Fruit fly (Drosophila melanogaster) whole organism, embryonic: ENCODE measurements around the gene Hs6st.

ENCODE experiments used
- ATbp ChIP-seq: fragments of 200-800 bp; sonication (Bioruptor generic); optimal IDR thresholded peaks from 2 replicates; lab custom pipeline; 2017; ENCODE audit warnings: missing biosample characterization, mild to moderate bottlenecking, missing genetic modification characterization, missing genetic modification reagents
- Abd-B ChIP-seq: fragments of 200-800 bp; sonication (Bioruptor generic); optimal IDR thresholded peaks from 2 replicates; lab custom pipeline; 2018; ENCODE audit warnings: missing biosample characterization, mild to moderate bottlenecking, missing genetic modification characterization, moderate library complexity
- Adf1 ChIP-seq: fragments of 200-800 bp; sonication (Bioruptor generic); IDR thresholded peaks from 2 replicates; pipeline ENCODE4 v1.3.6; 2022; ENCODE audit warnings: missing biosample characterization, missing genetic modification characterization
- Asciz ChIP-seq: fragments of 200-800 bp; sonication (Bioruptor generic); optimal IDR thresholded peaks from 2 replicates; lab custom pipeline; 2017; ENCODE audit warnings: missing biosample characterization, mild to moderate bottlenecking, missing genetic modification characterization, missing genetic modification reagents
- CG10209 ChIP-seq: fragments of 200-800 bp; sonication (Bioruptor generic); optimal IDR thresholded peaks from 3 replicates; lab custom pipeline; 2017; ENCODE audit warnings: missing biosample characterization, mild to moderate bottlenecking, missing genetic modification characterization, missing genetic modification reagents
- CG11085 ChIP-seq: fragments of 200-800 bp; sonication (Bioruptor generic); IDR thresholded peaks from 2 replicates; pipeline ENCODE4 v1.3.6; 2022; ENCODE audit warnings: missing biosample characterization, missing genetic modification characterization
- CG15514 ChIP-seq: fragments of 200-800 bp; sonication (Bioruptor generic); optimal IDR thresholded peaks from 3 replicates; lab custom pipeline; 2017; ENCODE audit warnings: missing biosample characterization, missing genetic modification characterization, mild to moderate bottlenecking, moderate library complexity, missing genetic modification reagents
- CG17612 ChIP-seq: fragments of 200-800 bp; sonication (Bioruptor generic); IDR thresholded peaks from 2 replicates; pipeline ENCODE4 v1.3.6; 2022; ENCODE audit warnings: missing biosample characterization, missing genetic modification characterization
- CG18011 ChIP-seq: fragments of 200-800 bp; sonication (Bioruptor generic); optimal IDR thresholded peaks from 2 replicates; lab custom pipeline; 2017; ENCODE audit warnings: missing biosample characterization, missing genetic modification characterization, mild to moderate bottlenecking, moderate library complexity, missing genotype
- CG2129 ChIP-seq: fragments of 200-800 bp; sonication (Bioruptor generic); IDR thresholded peaks from 2 replicates; pipeline ENCODE4 v1.3.6; 2022; ENCODE audit warnings: missing biosample characterization, missing genetic modification characterization; ENCODE audit not compliant: partially characterized antibody
- CG30403 ChIP-seq: fragments of 200-800 bp; sonication (Bioruptor generic); optimal IDR thresholded peaks from 3 replicates; lab custom pipeline; 2016; ENCODE audit warnings: missing biosample characterization, missing genetic modification characterization
- CG3163 ChIP-seq: fragments of 200-800 bp; sonication (Bioruptor generic); optimal IDR thresholded peaks from 3 replicates; lab custom pipeline; 2016; ENCODE audit warnings: missing biosample characterization, missing genetic modification characterization
- CG34376 ChIP-seq: fragments of 200-800 bp; sonication (Bioruptor generic); optimal IDR thresholded peaks from 2 replicates; lab custom pipeline; 2018; ENCODE audit warnings: missing biosample characterization, mild to moderate bottlenecking, missing genetic modification characterization
- CG6765 ChIP-seq: fragments of 200-800 bp; sonication (Bioruptor generic); optimal IDR thresholded peaks from 3 replicates; lab custom pipeline; 2017; ENCODE audit warnings: missing biosample characterization, mild to moderate bottlenecking, missing genetic modification characterization
- CG7963 ChIP-seq: fragments of 200-800 bp; sonication (Bioruptor generic); IDR thresholded peaks from 3 replicates; pipeline ENCODE4 v1.3.6; 2022; ENCODE audit warnings: missing biosample characterization, missing genetic modification characterization; ENCODE audit not compliant: partially characterized antibody
- CG8388 ChIP-seq: fragments of 200-800 bp; sonication (Bioruptor generic); optimal IDR thresholded peaks from 2 replicates; lab custom pipeline; 2019; ENCODE audit warnings: missing biosample characterization, mild to moderate bottlenecking, missing genetic modification characterization, moderate library complexity
- Dref ChIP-seq: fragments of 200-800 bp; sonication (Bioruptor generic); IDR thresholded peaks from 2 replicates; pipeline ENCODE4 v1.3.6; 2022; ENCODE audit warnings: missing biosample characterization, missing genetic modification characterization
- ERR ChIP-seq: fragments of 200-800 bp; sonication (Bioruptor generic); optimal IDR thresholded peaks from 2 replicates; lab custom pipeline; 2016; ENCODE audit warnings: missing biosample characterization, missing genetic modification characterization
- Ets97D ChIP-seq: fragments of 200-800 bp; sonication (Bioruptor generic); optimal IDR thresholded peaks from 3 replicates; lab custom pipeline; 2016; ENCODE audit warnings: missing biosample characterization, missing genetic modification characterization
- GATAe ChIP-seq: fragments of 200-800 bp; sonication (Bioruptor generic); conservative IDR thresholded peaks from 2 replicates; pipeline ENCODE4 v1.3.6; 2022; ENCODE audit warnings: missing biosample characterization, missing genetic modification characterization
- Hey ChIP-seq: fragments of 200-800 bp; sonication (Bioruptor generic); optimal IDR thresholded peaks from 3 replicates; lab custom pipeline; 2018; ENCODE audit warnings: missing biosample characterization, mild to moderate bottlenecking, missing genetic modification characterization
- HmgZ ChIP-seq: fragments of 200-800 bp; sonication (Bioruptor generic); optimal IDR thresholded peaks from 2 replicates; lab custom pipeline; 2018; ENCODE audit warnings: missing biosample characterization, mild to moderate bottlenecking, missing genetic modification characterization
- Lhr ChIP-seq: fragments of 200-800 bp; sonication (Bioruptor generic); optimal IDR thresholded peaks from 3 replicates; lab custom pipeline; 2017; ENCODE audit warnings: mild to moderate bottlenecking, missing biosample characterization, missing genetic modification reagents, missing genetic modification characterization
- MESR4 ChIP-seq: fragments of 200-800 bp; sonication (Bioruptor generic); optimal IDR thresholded peaks from 2 replicates; lab custom pipeline; 2018; ENCODE audit warnings: missing biosample characterization, mild to moderate bottlenecking, missing genetic modification characterization, moderate library complexity
- PHDP ChIP-seq: fragments of 200-800 bp; sonication (Bioruptor generic); optimal IDR thresholded peaks from 3 replicates; lab custom pipeline; 2018; ENCODE audit warnings: missing biosample characterization, mild to moderate bottlenecking, missing genetic modification characterization, moderate library complexity
- Rfx ChIP-seq: fragments of 200-800 bp; sonication (Bioruptor generic); IDR thresholded peaks from 2 replicates; pipeline ENCODE4 v1.3.6; 2022; ENCODE audit warnings: missing biosample characterization, missing genetic modification characterization
- Trl ChIP-seq, 3 experiments: fragments of >200 bp in 2 of 3; fragments of 200-800 bp in 1 of 3; sonication (Bioruptor generic) in 1 of 3; optimal IDR thresholded peaks; 2 replicates in 1 of 3; 3 replicates in 2 of 3; lab custom pipeline; 2016 to 2017; ENCODE audit warnings: missing biosample characterization in 1 of 3, missing genetic modification characterization in 1 of 3
- ac ChIP-seq: fragments of 200-800 bp; sonication (Bioruptor generic); optimal IDR thresholded peaks from 3 replicates; lab custom pipeline; 2017; ENCODE audit warnings: missing biosample characterization, mild to moderate bottlenecking, missing genetic modification characterization
- ap ChIP-seq: fragments of 200-800 bp; sonication (Bioruptor generic); IDR thresholded peaks from 2 replicates; pipeline ENCODE4 v1.3.6; 2022; ENCODE audit warnings: missing biosample characterization, missing genetic modification characterization
- ase ChIP-seq: fragments of 200-800 bp; sonication (Bioruptor generic); IDR thresholded peaks from 3 replicates; pipeline ENCODE4 v1.3.6; 2022; ENCODE audit warnings: missing biosample characterization, missing genetic modification characterization
- bab2 ChIP-seq: fragments of 200-800 bp; sonication (Bioruptor generic); optimal IDR thresholded peaks from 2 replicates; lab custom pipeline; 2016; ENCODE audit warnings: missing biosample characterization, missing genetic modification characterization
- dan ChIP-seq: fragments of 200-800 bp; sonication (Bioruptor generic); IDR thresholded peaks from 2 replicates; pipeline ENCODE4 v1.3.6; 2022; ENCODE audit warnings: missing biosample characterization, missing genetic modification characterization
- dysf ChIP-seq: fragments of 200-800 bp; sonication (Bioruptor generic); IDR thresholded peaks from 3 replicates; pipeline ENCODE4 v1.3.6; 2022; ENCODE audit warnings: missing biosample characterization, missing genetic modification characterization
- eyg ChIP-seq: fragments of 200-800 bp; sonication (Bioruptor generic); optimal IDR thresholded peaks from 3 replicates; lab custom pipeline; 2016; ENCODE audit warnings: missing biosample characterization, missing genetic modification characterization
- fd64A ChIP-seq: fragments of 200-800 bp; sonication (Bioruptor generic); optimal IDR thresholded peaks from 3 replicates; lab custom pipeline; 2018; ENCODE audit warnings: missing biosample characterization, mild to moderate bottlenecking, missing genetic modification characterization
- fu2 ChIP-seq: fragments of 200-800 bp; sonication (Bioruptor generic); optimal IDR thresholded peaks from 2 replicates; lab custom pipeline; 2016; ENCODE audit warnings: missing biosample characterization, missing genetic modification characterization
- gem ChIP-seq: fragments of 200-800 bp; sonication (Bioruptor generic); optimal IDR thresholded peaks from 2 replicates; lab custom pipeline; 2019; ENCODE audit warnings: missing biosample characterization, mild to moderate bottlenecking, missing genetic modification characterization, moderate library complexity
- jigr1 ChIP-seq: fragments of 200-800 bp; sonication (Bioruptor generic); IDR thresholded peaks from 3 replicates; pipeline ENCODE4 v1.3.6; 2022; ENCODE audit warnings: missing biosample characterization, missing genetic modification characterization
- mirr ChIP-seq: fragments of 200-800 bp; sonication (Bioruptor generic); optimal IDR thresholded peaks from 3 replicates; lab custom pipeline; 2018; ENCODE audit warnings: missing biosample characterization, mild to moderate bottlenecking, missing genetic modification characterization
- nom ChIP-seq: fragments of 200-800 bp; sonication (Bioruptor generic); optimal IDR thresholded peaks from 2 replicates; lab custom pipeline; 2017; ENCODE audit warnings: missing biosample characterization, missing genetic modification characterization, mild to moderate bottlenecking, moderate library complexity, missing genetic modification reagents
- org-1 ChIP-seq: fragments of 200-800 bp; sonication (Bioruptor generic); optimal IDR thresholded peaks from 2 replicates; lab custom pipeline; 2017; ENCODE audit warnings: missing biosample characterization, missing genetic modification characterization
- otp ChIP-seq: fragments of 200-800 bp; sonication (Bioruptor generic); IDR thresholded peaks from 3 replicates; pipeline ENCODE4, ENCODE4 v1.3.6; 2022; ENCODE audit warnings: missing biosample characterization, missing genetic modification characterization
- pfk ChIP-seq: fragments of 200-800 bp; sonication (Bioruptor generic); optimal IDR thresholded peaks from 2 replicates; lab custom pipeline; 2018; ENCODE audit warnings: missing biosample characterization, mild to moderate bottlenecking, missing genetic modification characterization, moderate library complexity
- pros ChIP-seq: fragments of 200-800 bp; sonication (Bioruptor generic); optimal IDR thresholded peaks from 3 replicates; lab custom pipeline; 2019; ENCODE audit warnings: missing biosample characterization, mild to moderate bottlenecking, missing genetic modification characterization, moderate library complexity
- ro ChIP-seq: fragments of 200-800 bp; sonication (Bioruptor generic); IDR thresholded peaks from 2 replicates; pipeline ENCODE4 v1.3.6; 2022; ENCODE audit warnings: missing biosample characterization, missing genetic modification characterization
- shn ChIP-seq: fragments of 200-800 bp; sonication (Bioruptor generic); optimal IDR thresholded peaks from 3 replicates; lab custom pipeline; 2016; ENCODE audit warnings: missing biosample characterization, missing genetic modification characterization
- sna ChIP-seq: fragments of 200-800 bp; sonication (Bioruptor generic); IDR thresholded peaks from 2 replicates; pipeline ENCODE4 v1.3.6; 2022; ENCODE audit warnings: missing biosample characterization, missing genetic modification characterization; ENCODE audit not compliant: partially characterized antibody
- stwl ChIP-seq: fragments of 200-800 bp; sonication (Bioruptor generic); optimal IDR thresholded peaks from 3 replicates; lab custom pipeline; 2018; ENCODE audit warnings: missing biosample characterization, mild to moderate bottlenecking, missing genetic modification characterization, moderate library complexity
- sug ChIP-seq: fragments of 200-800 bp; optimal IDR thresholded peaks from 2 replicates; lab custom pipeline; 2019; ENCODE audit warnings: missing biosample characterization, mild to moderate bottlenecking, missing genetic modification characterization, moderate library complexity
- tna ChIP-seq: fragments of 200-800 bp; sonication (Bioruptor generic); IDR thresholded peaks from 2 replicates; pipeline ENCODE4 v1.3.6; 2022; ENCODE audit warnings: missing biosample characterization, missing genetic modification characterization; ENCODE audit not compliant: partially characterized antibody
- ttk ChIP-seq: fragments of 200-800 bp; sonication (Bioruptor generic); IDR thresholded peaks from 2 replicates; pipeline ENCODE4 v2.1.2; 2022; ENCODE audit warnings: missing biosample characterization, missing genetic modification characterization

The Hs6st gene

dm6 chr3R:19924331-19924730 is 84.0 kb downstream of the Hs6st start (continued):
- no peak for TF ChIP-seq dan (GFP tag; lab: Robert Waterston, UW)
- no peak for TF ChIP-seq CG11085 (GFP tag; lab: Robert Waterston, UW)
- TF ChIP-seq CG8388 (GFP tag; lab: Kevin White, UChicago), result no peak
- TF ChIP-seq Asciz (GFP tag; lab: Kevin White, UChicago), result peak; percentile 22
- no peak for TF ChIP-seq CG30403 (GFP tag; lab: Kevin White, UChicago)
- TF ChIP-seq CG6765 (GFP tag; lab: Kevin White, UChicago), result peak; percentile 48
- TF ChIP-seq Abd-B (GFP tag; lab: Kevin White, UChicago), result no peak
- TF ChIP-seq bab2 (GFP tag; lab: Kevin White, UChicago), result no peak
- no peak for TF ChIP-seq ap (GFP tag; lab: Robert Waterston, UW)
- TF ChIP-seq ERR (GFP tag; lab: Kevin White, UChicago), result no peak
- TF ChIP-seq eyg (GFP tag; lab: Kevin White, UChicago), result peak; percentile 13
- TF ChIP-seq otp (GFP tag; lab: Robert Waterston, UW), result peak; percentile 64; the same call in 1 of the 3 replicates
- no peak for TF ChIP-seq Lhr (GFP tag; lab: Kevin White, UChicago)
- TF ChIP-seq CG17612 (GFP tag; lab: Robert Waterston, UW), result no peak
- no peak for TF ChIP-seq CG2129 (GFP tag; lab: Robert Waterston, UW)
- TF ChIP-seq MESR4, result no peak
- no peak for TF ChIP-seq ase (GFP tag; lab: Robert Waterston, UW)
- TF ChIP-seq PHDP, result no peak
- no peak for TF ChIP-seq CG3163
- TF ChIP-seq fu2 (GFP tag; lab: Kevin White, UChicago), result no peak
- no peak for TF ChIP-seq ATbp (GFP tag; lab: Kevin White, UChicago)
- no peak for TF ChIP-seq Trl (optimal IDR thresholded peaks at IDR 0.05; lab: Kevin White, UChicago)
- TF ChIP-seq Trl (GFP tag; optimal IDR thresholded peaks at IDR 0.05; lab: Kevin White, UChicago), result peak; percentile 5
- no peak for TF ChIP-seq gem (tag; lab: Kevin White, UChicago)
- TF ChIP-seq dysf, result no peak
- TF ChIP-seq stwl (tag; lab: Kevin White, UChicago), result no peak
- TF ChIP-seq nom (GFP tag; lab: Kevin White, UChicago), result no peak
- no peak for TF ChIP-seq sug (tag; lab: Kevin White, UChicago)
- no peak for TF ChIP-seq tna (GFP tag; lab: Robert Waterston, UW)
- no peak for TF ChIP-seq fd64A (GFP tag; lab: Kevin White, UChicago)
- peak; percentile 4 for TF ChIP-seq CG10209 (GFP tag; lab: Kevin White, UChicago)
- no peak for TF ChIP-seq ac
- TF ChIP-seq ro (GFP tag; lab: Robert Waterston, UW), result no peak
- TF ChIP-seq Ets97D (GFP tag; lab: Kevin White, UChicago), result no peak
- TF ChIP-seq jigr1, result no peak
- TF ChIP-seq Rfx, result peak; percentile 37; the same call in 1 of the 2 replicates
- TF ChIP-seq sna (GFP tag; lab: Robert Waterston, UW), result no peak
- no peak for TF ChIP-seq HmgZ (tag; lab: Kevin White, UChicago)
- no peak for TF ChIP-seq shn
- TF ChIP-seq Hey (tag; lab: Kevin White, UChicago), result no peak
- TF ChIP-seq mirr (GFP tag; lab: Kevin White, UChicago), result peak; percentile 54
- no peak for TF ChIP-seq Adf1 (GFP tag; lab: Robert Waterston, UW)
- no peak for TF ChIP-seq CG7963
- no peak for TF ChIP-seq pros (GFP tag; lab: Kevin White, UChicago)
- no peak for TF ChIP-seq GATAe (GFP tag; lab: Robert Waterston, UW)
- peak; percentile 45 for TF ChIP-seq CG15514 (GFP tag; lab: Kevin White, UChicago)
- peak; percentile 2 for TF ChIP-seq org-1 (GFP tag; lab: Kevin White, UChicago)
- TF ChIP-seq pfk (GFP tag; lab: Kevin White, UChicago), result no peak
- no peak for TF ChIP-seq Dref (GFP tag; lab: Robert Waterston, UW)
- TF ChIP-seq ttk (GFP tag; lab: Robert Waterston, UW), result no peak
- no peak for TF ChIP-seq CG18011 (GFP tag; lab: Kevin White, UChicago)
- TF ChIP-seq CG34376 (GFP tag; lab: Kevin White, UChicago), result no peak
